Worm (Caenorhabditis elegans) whole organism, mixed stage, embryonic: Measurements from ENCODE around the gene clec-217.

ENCODE experiments used
- M03D4.4 ChIP-seq: sonication (generic microtip); optimal IDR thresholded peaks from 2 replicates; lab custom pipeline; 2017; ENCODE audit warnings: mild to moderate bottlenecking, missing genetic modification characterization, missing compliant biosample characterization
- bed-3 ChIP-seq: fragments of 200-800 bp; sonication (Bioruptor generic); optimal IDR thresholded peaks from 3 replicates; lab custom pipeline; 2018; ENCODE audit warnings: mild to moderate bottlenecking, missing genetic modification characterization, moderate library complexity, missing compliant biosample characterization
- blmp-1 ChIP-seq: fragments of 150-350 bp; optimal IDR thresholded peaks from 2 replicates; lab custom pipeline; 2014; ENCODE audit warnings: missing biosample characterization, missing genetic modification characterization
- ceh-83 ChIP-seq: fragments of 200-800 bp; sonication (Bioruptor generic); optimal IDR thresholded peaks from 2 replicates; lab custom pipeline; 2018; ENCODE audit warnings: mild to moderate bottlenecking, missing genetic modification characterization, missing compliant biosample characterization
- ces-1 ChIP-seq: fragments of 150-350 bp; optimal IDR thresholded peaks from 2 replicates; lab custom pipeline; 2014; ENCODE audit warnings: missing biosample characterization, missing genetic modification reagents, missing genetic modification characterization
- drap-1 ChIP-seq: fragments of 200-800 bp; sonication (Bioruptor generic); optimal IDR thresholded peaks from 3 replicates; lab custom pipeline; 2018; ENCODE audit warnings: mild to moderate bottlenecking, missing genetic modification characterization, missing compliant biosample characterization
- elt-1 ChIP-seq: sonication (generic microtip); optimal IDR thresholded peaks from 2 replicates; lab custom pipeline; 2017; ENCODE audit warnings: missing genetic modification characterization, mild to moderate bottlenecking, missing compliant biosample characterization, antibody characterized with exemption, moderate library complexity, borderline replicate concordance; ENCODE audit not compliant: insufficient read depth
- elt-3 ChIP-seq: fragments of 150-350 bp; optimal IDR thresholded peaks from 2 replicates; lab custom pipeline; 2014; ENCODE audit warnings: missing biosample characterization, missing genetic modification characterization
- flh-1 ChIP-seq: fragments of 200-800 bp; sonication (Bioruptor generic); optimal IDR thresholded peaks from 2 replicates; lab custom pipeline; 2018; ENCODE audit warnings: mild to moderate bottlenecking, missing genetic modification characterization, moderate library complexity, missing compliant biosample characterization
- ham-2 ChIP-seq: fragments of 200-800 bp; sonication (Bioruptor generic); optimal IDR thresholded peaks from 2 replicates; lab custom pipeline; 2018; ENCODE audit warnings: mild to moderate bottlenecking, missing genetic modification characterization, missing compliant biosample characterization
- hlh-1 ChIP-seq: fragments of 150-350 bp; optimal IDR thresholded peaks from 2 replicates; lab custom pipeline; 2014; ENCODE audit warnings: missing biosample characterization, missing genetic modification reagents, missing genetic modification characterization
- mab-5 ChIP-seq: fragments of 150-350 bp; optimal IDR thresholded peaks from 2 replicates; lab custom pipeline; 2014; ENCODE audit warnings: missing biosample characterization, missing genetic modification characterization
- mep-1 ChIP-seq: fragments of 150-350 bp; optimal IDR thresholded peaks from 2 replicates; lab custom pipeline; 2017; ENCODE audit warnings: missing biosample characterization, missing genetic modification reagents, missing genetic modification characterization, inconsistent platforms
- mls-2 ChIP-seq: sonication (generic microtip); optimal IDR thresholded peaks from 2 replicates; lab custom pipeline; 2016; ENCODE audit warnings: mild to moderate bottlenecking, missing genetic modification characterization, moderate library complexity, missing compliant biosample characterization
- nhr-12 ChIP-seq: fragments of 150-350 bp; optimal IDR thresholded peaks from 2 replicates; lab custom pipeline; 2014; ENCODE audit warnings: missing biosample characterization, missing genetic modification characterization
- nhr-2 ChIP-seq: fragments of 150-350 bp; optimal IDR thresholded peaks from 2 replicates; lab custom pipeline; 2014; ENCODE audit warnings: missing biosample characterization, missing genetic modification characterization
- nhr-237 ChIP-seq: fragments of 150-350 bp; optimal IDR thresholded peaks from 2 replicates; lab custom pipeline; 2014; ENCODE audit warnings: missing biosample characterization, missing genetic modification characterization
- nhr-28 ChIP-seq: fragments of 150-350 bp; optimal IDR thresholded peaks from 2 replicates; lab custom pipeline; 2014; ENCODE audit warnings: missing biosample characterization, missing genetic modification characterization
- nhr-76 ChIP-seq: sonication (generic microtip); optimal IDR thresholded peaks from 2 replicates; lab custom pipeline; 2017; ENCODE audit warnings: missing biosample characterization, missing genetic modification characterization
- pha-4 ChIP-seq: fragments of 150-350 bp; optimal IDR thresholded peaks from 2 replicates; lab custom pipeline; 2018; ENCODE audit warnings: missing biosample characterization, missing genetic modification reagents, missing genetic modification characterization
- sem-2 ChIP-seq: fragments of 200-800 bp; sonication (Bioruptor generic); optimal IDR thresholded peaks from 2 replicates; lab custom pipeline; 2018; ENCODE audit warnings: mild to moderate bottlenecking, missing genetic modification characterization, missing compliant biosample characterization
- snpc-4 ChIP-seq: fragments of 150-350 bp; optimal IDR thresholded peaks from 2 replicates; lab custom pipeline; 2014; ENCODE audit warnings: missing biosample characterization, missing genetic modification characterization
- sptf-1 ChIP-seq: sonication (generic microtip); optimal IDR thresholded peaks from 2 replicates; lab custom pipeline; 2017; ENCODE audit warnings: mild to moderate bottlenecking, missing genetic modification characterization, moderate library complexity, missing compliant biosample characterization
- tbx-8 ChIP-seq: fragments of 200-800 bp; sonication (Bioruptor generic); optimal IDR thresholded peaks from 2 replicates; lab custom pipeline; 2018; ENCODE audit warnings: mild to moderate bottlenecking, missing genetic modification characterization, moderate library complexity, missing compliant biosample characterization
- unc-62 ChIP-seq: fragments of 150-350 bp; optimal IDR thresholded peaks from 2 replicates; lab custom pipeline; 2014; ENCODE audit warnings: missing biosample characterization, missing genetic modification reagents, missing genetic modification characterization
- zip-8 ChIP-seq: fragments of 150-350 bp; optimal IDR thresholded peaks from 2 replicates; lab custom pipeline; 2014; ENCODE audit warnings: missing biosample characterization, missing genetic modification characterization
- ztf-11 ChIP-seq: fragments of 150-350 bp; optimal IDR thresholded peaks from 2 replicates; lab custom pipeline; 2014; ENCODE audit warnings: missing biosample characterization, missing genetic modification characterization

Gene clec-217

DNA sequence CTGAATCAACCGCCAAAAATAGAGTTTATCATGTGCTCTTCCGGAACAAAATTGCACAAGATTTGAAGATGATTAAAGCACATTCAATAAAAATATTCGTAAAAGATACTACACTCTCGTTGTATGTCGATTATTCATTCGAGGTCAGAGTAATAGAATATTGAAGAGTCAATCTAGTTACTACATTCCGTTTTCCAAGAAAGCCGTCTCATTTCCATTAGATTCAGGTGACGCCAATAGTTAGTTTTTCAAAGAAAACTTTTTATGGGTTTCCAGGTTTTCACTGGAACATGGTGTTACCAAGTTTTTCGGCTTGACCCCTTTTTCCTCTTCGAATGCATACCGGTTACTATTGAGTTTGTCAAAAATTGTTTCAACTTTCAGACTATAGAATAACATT, 11.9 kb upstream of the clec-217 start:
- TF ChIP-seq elt-3 (tag; lab: Kevin White, UChicago): no peak

- TF ChIP-seq nhr-12 (tag; lab: Kevin White, UChicago) (no peak), ham-2 (GFP tag; lab: Kevin White, UChicago) (no peak), flh-1 (GFP tag; lab: Kevin White, UChicago) (no peak)
Observed at ce11 chrV:7969107-7969506, 10.5 kb upstream of the clec-217 start, which contains the start of gene che-7. TSS of gene che-7 (minus strand) at chrV:7969207.

- TF ChIP-seq ces-1 (GFP tag; lab: Kevin White, UChicago) (no peak), mep-1 (no peak), tbx-8 (GFP tag; lab: Kevin White, UChicago) (no peak), drap-1 (GFP tag; lab: Kevin White, UChicago) (no peak), hlh-1 (tag; lab: Kevin White, UChicago) (no peak), flh-1 (GFP tag; lab: Kevin White, UChicago) (no peak), pha-4 (tag; lab: Kevin White, UChicago) (no peak), elt-1 (tag; lab: Kevin White, UChicago) (no peak), ham-2 (GFP tag; lab: Kevin White, UChicago) (no peak), nhr-237 (tag; lab: Kevin White, UChicago) (no peak), nhr-76 (tag; lab: Kevin White, UChicago) (no peak), nhr-2 (tag; lab: Kevin White, UChicago) (no peak), M03D4.4 (tag; lab: Kevin White, UChicago) (no peak), blmp-1 (tag; lab: Kevin White, UChicago) (no peak)
Observed at ce11 chrV:7964429-7964828, 5.8 kb upstream of the clec-217 start.

DNA sequence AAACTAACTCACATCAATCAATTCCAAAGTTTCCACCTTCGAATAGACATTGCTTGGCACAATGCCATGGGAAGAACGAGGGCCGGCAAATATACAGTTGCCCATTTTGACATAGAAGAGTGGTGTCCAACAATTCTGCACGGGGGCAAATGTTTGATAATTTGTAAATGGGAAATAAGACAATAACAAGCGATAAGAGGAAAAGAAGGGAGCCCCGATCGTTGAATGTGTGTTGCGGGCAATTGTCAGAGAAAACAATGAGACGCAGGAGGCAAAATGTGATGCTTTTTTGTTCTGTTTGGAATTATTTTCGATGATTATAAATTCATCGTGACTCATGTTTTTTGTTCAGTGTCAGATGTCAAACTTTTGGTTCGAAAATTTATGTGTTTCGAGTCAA, 2.4 kb downstream of the clec-217 start, which contains the start of gene pals-34:
Gene pals-34, minus strand, starts transcription at position 280 of the 400 bp plus-strand sequence.
- TF ChIP-seq snpc-4 (tag; lab: Kevin White, UChicago) (no peak), drap-1 (GFP tag; lab: Kevin White, UChicago) (no peak), ces-1 (GFP tag; lab: Kevin White, UChicago) (no peak), blmp-1 (tag; lab: Kevin White, UChicago) (no peak), bed-3 (GFP tag; lab: Kevin White, UChicago) (no peak), mls-2 (no peak), ztf-11 (tag; lab: Kevin White, UChicago) (no peak), pha-4 (tag; lab: Kevin White, UChicago) (no peak), zip-8 (tag; lab: Kevin White, UChicago) (no peak), elt-1 (tag; lab: Kevin White, UChicago) (no peak), sem-2 (GFP tag; lab: Kevin White, UChicago) (no peak), sptf-1 (tag; lab: Kevin White, UChicago) (no peak)

- TF ChIP-seq elt-3 (tag; lab: Kevin White, UChicago) (no peak), nhr-237 (tag; lab: Kevin White, UChicago) (no peak)
Observed at ce11 chrV:7955168-7955567, 3.5 kb downstream of the clec-217 start, which contains the start of gene F26D11.12. TSS of gene F26D11.12 (minus strand) at chrV:7955312.

ce11 chrV:7954552-7954951, 4.1 kb downstream of the clec-217 start, which contains the start of gene F26D11.13:
TSS of gene F26D11.13 (minus strand) at chrV:7954652.
- TF ChIP-seq ceh-83 (GFP tag; lab: Kevin White, UChicago) (no peak), ham-2 (GFP tag; lab: Kevin White, UChicago) (no peak), hlh-1 (tag; lab: Kevin White, UChicago) (no peak), mab-5 (tag; lab: Kevin White, UChicago) (no peak), pha-4 (tag; lab: Kevin White, UChicago) (no peak), nhr-2 (tag; lab: Kevin White, UChicago) (no peak), sptf-1 (tag; lab: Kevin White, UChicago) (no peak), tbx-8 (GFP tag; lab: Kevin White, UChicago) (no peak), ces-1 (GFP tag; lab: Kevin White, UChicago) (no peak), nhr-28 (tag; lab: Kevin White, UChicago) (no peak), drap-1 (GFP tag; lab: Kevin White, UChicago) (no peak), unc-62 (GFP tag; lab: Kevin White, UChicago) (no peak), elt-3 (tag; lab: Kevin White, UChicago) (no peak), mep-1 (no peak), blmp-1 (tag; lab: Kevin White, UChicago) (no peak)
